Fruit fly (Drosophila melanogaster) whole organism, pupa: ENCODE data around the gene Aprt.

Experiments used
- CG8301 ChIP-seq: fragments of 200-800 bp; sonication (Bioruptor generic); optimal IDR thresholded peaks from 2 replicates; lab custom pipeline; 2018; ENCODE audit warnings: missing biosample characterization, mild to moderate bottlenecking, missing genetic modification characterization
- Pif1A ChIP-seq: fragments of 200-800 bp; sonication (Bioruptor generic); optimal IDR thresholded peaks from 3 replicates; lab custom pipeline; 2016; ENCODE audit warnings: missing biosample characterization, missing genetic modification characterization
- Pif1B ChIP-seq: fragments of 200-800 bp; sonication (Bioruptor generic); optimal IDR thresholded peaks from 3 replicates; lab custom pipeline; 2016; ENCODE audit warnings: missing biosample characterization, missing genetic modification characterization

DNA sequence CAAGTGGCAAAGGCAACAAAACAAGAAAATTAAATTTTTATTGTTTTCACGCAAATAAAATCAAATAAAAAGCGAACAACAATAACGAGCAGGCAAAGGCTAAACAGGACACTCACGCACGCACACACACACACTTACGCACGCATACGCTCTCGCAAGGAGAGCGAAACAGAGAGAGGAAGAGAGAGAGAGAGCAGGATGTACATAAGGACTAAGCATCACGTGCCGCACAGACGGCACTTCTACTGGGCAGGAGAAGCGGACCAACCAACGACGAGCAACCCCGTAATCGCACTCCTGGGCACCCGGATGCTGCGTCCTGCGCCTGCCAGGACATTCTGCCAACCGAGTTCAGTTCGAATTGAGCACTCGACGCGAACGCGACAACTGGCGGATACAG is 36.1 kb upstream of the Aprt start, which contains the start of gene Dbx:
- TF ChIP-seq Pif1B (GFP tag; lab: Kevin White, UChicago) = no peak
- TF ChIP-seq Pif1A (GFP tag; lab: Kevin White, UChicago) = no peak
- no peak for TF ChIP-seq CG8301
